Worm (Caenorhabditis elegans): ENCODE measurements around the gene pdzd-8.
A peak's percentile ranks its signal among the peaks of the same experiment; 100 is the strongest.

pdzd-8 gene

DNA sequence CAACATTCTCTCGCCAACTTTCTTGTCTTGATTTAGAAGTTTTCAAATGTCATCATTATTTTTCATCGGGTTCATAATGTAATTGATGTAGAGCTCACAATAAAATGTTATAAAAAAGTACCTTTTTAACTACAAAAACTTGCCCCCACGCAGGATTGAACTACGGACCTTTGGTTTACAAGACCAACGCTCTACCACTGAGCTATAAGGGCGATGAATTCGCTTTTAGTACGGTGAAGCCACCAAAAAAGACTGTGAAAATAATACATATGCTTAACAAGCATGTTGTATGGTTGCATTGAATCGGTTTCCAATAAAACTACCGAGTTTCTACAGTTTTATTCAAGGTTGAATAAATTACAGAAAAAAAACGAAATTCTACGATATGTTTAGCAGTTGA lies 25.3 kb downstream of the pdzd-8 start:
- TF ChIP-seq elt-1 (tag; optimal IDR thresholded peaks at IDR 0.05; ENCODE audit: borderline replicate concordance, insufficient read depth) = no peak
- no peak for TF ChIP-seq unc-39 (tag; optimal IDR thresholded peaks at IDR 0.05)
- TF ChIP-seq sem-2 (GFP tag; optimal IDR thresholded peaks at IDR 0.05) = no peak
- no peak for TF ChIP-seq cnd-1 (tag; optimal IDR thresholded peaks at IDR 0.05)
- TF ChIP-seq lin-13 (tag; optimal IDR thresholded peaks at IDR 0.05) = no peak
- no peak for TF ChIP-seq nhr-2 (tag; optimal IDR thresholded peaks at IDR 0.05)
- TF ChIP-seq nhr-12 (tag; optimal IDR thresholded peaks at IDR 0.05) = no peak
- TF ChIP-seq blmp-1 (tag; optimal IDR thresholded peaks at IDR 0.05) = no peak
- no peak for TF ChIP-seq tbx-8 (GFP tag; optimal IDR thresholded peaks at IDR 0.05)
- TF ChIP-seq lsy-2 (tag; optimal IDR thresholded peaks at IDR 0.05) = no peak
- TF ChIP-seq ham-2 (GFP tag; optimal IDR thresholded peaks at IDR 0.05) = no peak
- no peak for TF ChIP-seq sptf-1 (tag; optimal IDR thresholded peaks at IDR 0.05)
- TF ChIP-seq flh-1 (GFP tag; optimal IDR thresholded peaks at IDR 0.05) = no peak
- no peak for TF ChIP-seq elt-3 (tag; optimal IDR thresholded peaks at IDR 0.05)
- no peak for TF ChIP-seq unc-62 (GFP tag; optimal IDR thresholded peaks at IDR 0.05)
- no peak for TF ChIP-seq ztf-11 (tag; optimal IDR thresholded peaks at IDR 0.05)
- TF ChIP-seq unc-120 (tag; optimal IDR thresholded peaks at IDR 0.05; ENCODE audit: poor library complexity, severe bottlenecking) = no peak
- TF ChIP-seq hlh-1 (tag; optimal IDR thresholded peaks at IDR 0.05) = no peak

ce11 chrIV:9001184-9001583 lies 25.9 kb downstream of the pdzd-8 start:
- TF ChIP-seq cnd-1 (tag; optimal IDR thresholded peaks at IDR 0.05) (no peak), ztf-11 (tag; optimal IDR thresholded peaks at IDR 0.05) (no peak), lsy-2 (tag; optimal IDR thresholded peaks at IDR 0.05) (no peak), nhr-76 (tag; optimal IDR thresholded peaks at IDR 0.05) (no peak), zip-8 (tag; optimal IDR thresholded peaks at IDR 0.05) (no peak), mls-2 (tag; optimal IDR thresholded peaks at IDR 0.05) (no peak), hlh-1 (tag; optimal IDR thresholded peaks at IDR 0.05) (no peak), ceh-39 (tag; optimal IDR thresholded peaks at IDR 0.05) (no peak), elt-3 (tag; optimal IDR thresholded peaks at IDR 0.05) (no peak)

ce11 chrIV:9002636-9003035 lies 27.3 kb downstream of the pdzd-8 start, which contains the start of gene C53D6.8:
C53D6.8 (minus strand) TSS chrIV:9002736.
- TF ChIP-seq flh-1 (GFP tag; optimal IDR thresholded peaks at IDR 0.05) = no peak
- no peak for TF ChIP-seq lin-32 (GFP tag; optimal IDR thresholded peaks at IDR 0.05)
- TF ChIP-seq mls-2 (tag; optimal IDR thresholded peaks at IDR 0.05) = no peak
- TF ChIP-seq lsy-2 (tag; optimal IDR thresholded peaks at IDR 0.05) = no peak
- no peak for TF ChIP-seq nhr-76 (tag; optimal IDR thresholded peaks at IDR 0.05)
- TF ChIP-seq mep-1 (tag; optimal IDR thresholded peaks at IDR 0.05) = no peak
- TF ChIP-seq nhr-28 (tag; optimal IDR thresholded peaks at IDR 0.05) = no peak
- TF ChIP-seq bed-3 (GFP tag; optimal IDR thresholded peaks at IDR 0.05) = no peak
- no peak for TF ChIP-seq zip-8 (tag; optimal IDR thresholded peaks at IDR 0.05)
- TF ChIP-seq mab-5 (tag; optimal IDR thresholded peaks at IDR 0.05) = no peak
- no peak for TF ChIP-seq nhr-2 (tag; optimal IDR thresholded peaks at IDR 0.05)
- TF ChIP-seq drap-1 (GFP tag; optimal IDR thresholded peaks at IDR 0.05) = no peak
- TF ChIP-seq cnd-1 (tag; optimal IDR thresholded peaks at IDR 0.05) = no peak
- no peak for TF ChIP-seq lin-13 (tag; optimal IDR thresholded peaks at IDR 0.05)
- no peak for TF ChIP-seq elt-1 (tag; optimal IDR thresholded peaks at IDR 0.05; ENCODE audit: borderline replicate concordance, insufficient read depth)
- no peak for TF ChIP-seq ceh-39 (tag; optimal IDR thresholded peaks at IDR 0.05)
- no peak for TF ChIP-seq snpc-4 (tag; optimal IDR thresholded peaks at IDR 0.05)
- no peak for TF ChIP-seq ham-2 (GFP tag; optimal IDR thresholded peaks at IDR 0.05)

ce11 chrIV:9005310-9005709 lies 30.0 kb downstream of the pdzd-8 start, which contains the start of gene unc-129:
unc-129 (minus strand) TSS chrIV:9005410.
- no peak for TF ChIP-seq ham-2 (GFP tag; optimal IDR thresholded peaks at IDR 0.05)
- no peak for TF ChIP-seq flh-1 (GFP tag; optimal IDR thresholded peaks at IDR 0.05)
- no peak for TF ChIP-seq nhr-12 (tag; optimal IDR thresholded peaks at IDR 0.05)
- TF ChIP-seq sptf-1 (tag; optimal IDR thresholded peaks at IDR 0.05) = no peak
- TF ChIP-seq mls-2 (tag; optimal IDR thresholded peaks at IDR 0.05) = no peak
- TF ChIP-seq lin-13 (tag; optimal IDR thresholded peaks at IDR 0.05) = no peak
- no peak for TF ChIP-seq lin-32 (GFP tag; optimal IDR thresholded peaks at IDR 0.05)
- TF ChIP-seq hlh-1 (tag; optimal IDR thresholded peaks at IDR 0.05) = no peak
- no peak for TF ChIP-seq ces-1 (GFP tag; optimal IDR thresholded peaks at IDR 0.05)
- no peak for TF ChIP-seq mep-1 (tag; optimal IDR thresholded peaks at IDR 0.05)

ce11 chrIV:9007947-9008346 lies 32.6 kb downstream of the pdzd-8 start:
- TF ChIP-seq unc-62 (GFP tag; optimal IDR thresholded peaks at IDR 0.05) (peak; percentile 72), M03D4.4 (tag; optimal IDR thresholded peaks at IDR 0.05) (no peak), hlh-1 (tag; optimal IDR thresholded peaks at IDR 0.05) (peak; percentile 74), mab-5 (tag; optimal IDR thresholded peaks at IDR 0.05) (no peak), drap-1 (GFP tag; optimal IDR thresholded peaks at IDR 0.05) (no peak)

All from whole organism, mixed stage, embryonic.